Fruit fly (Drosophila melanogaster) whole organism, embryonic: ENCODE results near the gene CG46465.

Experiments
- CG11695 ChIP-seq: fragments of 200-800 bp; sonication (Bioruptor generic); IDR thresholded peaks from 3 replicates; pipeline ENCODE4 v1.3.6; 2022; ENCODE audit warnings: missing biosample characterization, missing genetic modification characterization
- CG14441 ChIP-seq: fragments of 200-800 bp; sonication (Bioruptor generic); IDR thresholded peaks from 2 replicates; pipeline ENCODE4 v1.3.6; 2022; ENCODE audit warnings: missing biosample characterization, missing genetic modification characterization
- HmgD ChIP-seq: fragments of 200-800 bp; sonication (Bioruptor generic); optimal IDR thresholded peaks from 3 replicates; lab custom pipeline; 2016; ENCODE audit warnings: missing biosample characterization, missing genetic modification characterization
- NC2β ChIP-seq: fragments of 200-800 bp; sonication (Bioruptor generic); optimal IDR thresholded peaks from 2 replicates; lab custom pipeline; 2016; ENCODE audit warnings: missing biosample characterization, missing genetic modification characterization
- PHDP ChIP-seq: fragments of 200-800 bp; sonication (Bioruptor generic); optimal IDR thresholded peaks from 3 replicates; lab custom pipeline; 2018; ENCODE audit warnings: missing biosample characterization, mild to moderate bottlenecking, missing genetic modification characterization, moderate library complexity
- Scr ChIP-seq: fragments of 200-800 bp; sonication (Bioruptor generic); IDR thresholded peaks from 2 replicates; pipeline ENCODE4 v1.3.6; 2022; ENCODE audit warnings: missing biosample characterization, missing genetic modification characterization; ENCODE audit not compliant: partially characterized antibody
- Usf ChIP-seq: fragments of 200-800 bp; sonication (Bioruptor generic); optimal IDR thresholded peaks from 2 replicates; lab custom pipeline; 2017; ENCODE audit warnings: missing genotype, missing biosample characterization, missing genetic modification characterization
- amos ChIP-seq: fragments of 200-800 bp; sonication (Bioruptor generic); IDR thresholded peaks from 2 replicates; pipeline ENCODE4 v1.3.6; 2022; ENCODE audit warnings: missing biosample characterization, missing genetic modification characterization; ENCODE audit not compliant: partially characterized antibody
- fd102C ChIP-seq: fragments of 200-800 bp; sonication (Bioruptor generic); optimal IDR thresholded peaks from 2 replicates; lab custom pipeline; 2018; ENCODE audit warnings: missing biosample characterization, mild to moderate bottlenecking, missing genetic modification characterization, moderate library complexity
- fru ChIP-seq: fragments of >200 bp; optimal IDR thresholded peaks from 2 replicates; lab custom pipeline; 2017
- lola ChIP-seq, 3 experiments: fragments of >200 bp in 2 of 3; fragments of 200-800 bp in 1 of 3; sonication (Bioruptor generic) in 1 of 3; optimal IDR thresholded peaks; 2 replicates each; lab custom pipeline; 2017 to 2019; ENCODE audit warnings: missing biosample characterization in 3 of 3, missing genetic modification characterization in 3 of 3, mild to moderate bottlenecking in 1 of 3, moderate library complexity in 1 of 3
- pho ChIP-seq: fragments of 200-800 bp; sonication (Bioruptor generic); optimal IDR thresholded peaks from 2 replicates; lab custom pipeline; 2016; ENCODE audit warnings: missing biosample characterization, missing genetic modification characterization
- pzg ChIP-seq: fragments of 200-800 bp; sonication (Bioruptor generic); optimal IDR thresholded peaks from 3 replicates; lab custom pipeline; 2018; ENCODE audit warnings: missing biosample characterization, mild to moderate bottlenecking, missing genetic modification characterization, moderate library complexity
- sc ChIP-seq, 3 experiments: fragments of >200 bp in 2 of 3; fragments of 200-800 bp in 1 of 3; sonication (Bioruptor generic) in 1 of 3; optimal IDR thresholded peaks; 2 replicates in 2 of 3; 3 replicates in 1 of 3; lab custom pipeline; 2017; ENCODE audit warnings: mild to moderate bottlenecking in 1 of 3, missing biosample characterization in 1 of 3, missing genetic modification characterization in 1 of 3, missing genetic modification reagents in 1 of 3

dm6 chr2L:18982826-18983758 is 9.2 kb upstream of the CG46465 start:
- TF ChIP-seq fru (lab: Kevin White, UChicago) (no peak), pzg (GFP tag; lab: Kevin White, UChicago) (no peak), amos (GFP tag; lab: Robert Waterston, UW) (no peak), CG11695 (GFP tag; lab: Robert Waterston, UW) (no peak), PHDP (tag; lab: Kevin White, UChicago) (no peak), HmgD (GFP tag; lab: Kevin White, UChicago) (no peak), CG14441 (GFP tag; lab: Robert Waterston, UW) (no peak), Scr (GFP tag; lab: Robert Waterston, UW) (no peak), NC2β (GFP tag; lab: Kevin White, UChicago) (no peak), sc (optimal IDR thresholded peaks at IDR 0.05; lab: Kevin White, UChicago) (no peak), sc (GFP tag; optimal IDR thresholded peaks at IDR 0.05; lab: Kevin White, UChicago) (no peak), lola (GFP tag; optimal IDR thresholded peaks at IDR 0.05; lab: Kevin White, UChicago) (peak in 1 of 3 experiments; percentile 3), fd102C (no peak), Usf (no peak), pho (GFP tag; lab: Kevin White, UChicago) (no peak)
